Worm (Caenorhabditis elegans) whole organism, early embryonic: ENCODE data around the gene ZK688.9.

ENCODE experiments used
- F13C5.2 ChIP-seq: sonication (generic microtip); optimal IDR thresholded peaks from 2 replicates; lab custom pipeline; 2017; ENCODE audit warnings: mild to moderate bottlenecking, missing genetic modification characterization, inconsistent platforms, missing compliant biosample characterization
- aly-1 ChIP-seq: sonication (generic microtip); optimal IDR thresholded peaks from 2 replicates; lab custom pipeline; 2016; ENCODE audit warnings: missing genetic modification characterization, missing compliant biosample characterization
- ama-1 ChIP-seq: fragments of 150-350 bp; optimal IDR thresholded peaks from 2 replicates; lab custom pipeline; 2014
- ets-7 ChIP-seq: sonication (generic microtip); optimal IDR thresholded peaks from 2 replicates; lab custom pipeline; 2016; ENCODE audit warnings: missing genotype, missing genetic modification characterization, missing compliant biosample characterization
- hmbx-1 ChIP-seq: sonication (generic microtip); optimal IDR thresholded peaks from 2 replicates; lab custom pipeline; 2016; ENCODE audit warnings: mild to moderate bottlenecking, missing genetic modification characterization, missing compliant biosample characterization
- hnd-1 ChIP-seq: sonication (generic microtip); optimal IDR thresholded peaks from 2 replicates; lab custom pipeline; 2016; ENCODE audit warnings: missing genetic modification characterization, missing compliant biosample characterization
- sea-1 ChIP-seq: fragments of 200-800 bp; sonication (Bioruptor generic); conservative IDR thresholded peaks from 2 replicates; pipeline ENCODE4 v1.3.6; 2022; ENCODE audit warnings: missing genetic modification characterization, missing compliant biosample characterization

DNA sequence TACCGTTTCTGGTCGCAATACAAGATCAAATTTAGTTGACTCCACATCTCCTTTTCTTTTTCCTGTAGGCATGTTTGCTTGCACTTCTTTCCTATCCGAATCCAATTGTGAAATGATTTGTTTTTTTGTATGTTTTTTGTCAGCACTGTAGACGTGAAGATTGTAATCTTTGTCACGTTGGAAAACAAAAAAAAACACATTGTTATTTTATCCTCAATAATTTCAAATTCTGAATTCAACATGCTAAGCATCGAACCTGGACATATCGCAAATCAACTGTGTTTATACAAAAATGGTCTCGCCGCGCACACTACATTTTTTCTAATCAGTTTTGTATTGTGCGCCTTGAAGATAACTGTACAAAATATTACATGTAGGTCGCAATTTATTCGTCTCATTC is 30.7 kb upstream of the ZK688.9 start, which contains the start of gene ZK688.12:
- TF ChIP-seq ets-7 (tag; lab: Kevin White, UChicago), result no peak
- no peak for TF ChIP-seq F13C5.2
- no peak for TF ChIP-seq hmbx-1 (tag; lab: Kevin White, UChicago)
- no peak for TF ChIP-seq ama-1 (lab: Kevin White, UChicago)
- TF ChIP-seq aly-1 (tag; lab: Kevin White, UChicago), result no peak
- TF ChIP-seq sea-1, result no peak
- no peak for TF ChIP-seq hnd-1 (tag; lab: Kevin White, UChicago)
